Fruit fly (Drosophila melanogaster) whole organism, embryonic: ENCODE results near the gene CG43120.

Source experiments
- C15 ChIP-seq: fragments of 200-800 bp; sonication (Bioruptor generic); IDR thresholded peaks from 3 replicates; pipeline ENCODE4 v1.3.6; 2022; ENCODE audit warnings: missing biosample characterization, missing genetic modification characterization
- CG11504 ChIP-seq: fragments of 200-800 bp; sonication (Bioruptor generic); optimal IDR thresholded peaks from 3 replicates; lab custom pipeline; 2019; ENCODE audit warnings: missing biosample characterization, mild to moderate bottlenecking, missing genetic modification characterization, moderate library complexity
- CG11696 ChIP-seq: fragments of 200-800 bp; sonication (Bioruptor generic); IDR thresholded peaks from 2 replicates; pipeline ENCODE4 v1.3.6; 2022; ENCODE audit warnings: missing biosample characterization, missing genetic modification characterization
- CG12155 ChIP-seq: fragments of 200-800 bp; sonication (Bioruptor generic); optimal IDR thresholded peaks from 3 replicates; lab custom pipeline; 2016; ENCODE audit warnings: missing biosample characterization, missing genetic modification characterization
- CG13296 ChIP-seq: fragments of 200-800 bp; sonication (Bioruptor generic); optimal IDR thresholded peaks from 3 replicates; lab custom pipeline; 2018; ENCODE audit warnings: missing biosample characterization, mild to moderate bottlenecking, missing genetic modification characterization
- CG13894 ChIP-seq: fragments of 200-800 bp; sonication (Bioruptor generic); optimal IDR thresholded peaks from 3 replicates; lab custom pipeline; 2018; ENCODE audit warnings: missing biosample characterization, mild to moderate bottlenecking, missing genetic modification characterization, moderate library complexity
- CG15479 ChIP-seq: fragments of 200-800 bp; sonication (Bioruptor generic); optimal IDR thresholded peaks from 3 replicates; lab custom pipeline; 2019; ENCODE audit warnings: missing biosample characterization, mild to moderate bottlenecking, missing genetic modification characterization, moderate library complexity
- CG17361 ChIP-seq: fragments of 200-800 bp; sonication (Bioruptor generic); IDR thresholded peaks from 3 replicates; pipeline ENCODE4 v1.3.6; 2022; ENCODE audit warnings: missing biosample characterization, missing genetic modification characterization
- CG18619 ChIP-seq: fragments of 200-800 bp; sonication (Bioruptor generic); optimal IDR thresholded peaks from 3 replicates; lab custom pipeline; 2017; ENCODE audit warnings: missing biosample characterization, mild to moderate bottlenecking, missing genetic modification characterization
- CG2199 ChIP-seq: fragments of 200-800 bp; sonication (Bioruptor generic); IDR thresholded peaks from 3 replicates; pipeline ENCODE4 v1.3.6; 2022; ENCODE audit warnings: missing biosample characterization, missing genetic modification characterization
- CG2875 ChIP-seq: fragments of 200-800 bp; sonication (Bioruptor generic); optimal IDR thresholded peaks from 2 replicates; lab custom pipeline; 2017; ENCODE audit warnings: missing biosample characterization, mild to moderate bottlenecking, missing genetic modification characterization, missing genetic modification reagents
- CG3163 ChIP-seq: fragments of 200-800 bp; sonication (Bioruptor generic); optimal IDR thresholded peaks from 3 replicates; lab custom pipeline; 2016; ENCODE audit warnings: missing biosample characterization, missing genetic modification characterization
- CG33213 ChIP-seq: fragments of 200-800 bp; sonication (Bioruptor generic); optimal IDR thresholded peaks from 3 replicates; lab custom pipeline; 2016; ENCODE audit warnings: missing biosample characterization, missing genetic modification characterization
- CG33557 ChIP-seq: fragments of 200-800 bp; sonication (Bioruptor generic); optimal IDR thresholded peaks from 2 replicates; lab custom pipeline; 2019; ENCODE audit warnings: missing biosample characterization, mild to moderate bottlenecking, missing genetic modification characterization, moderate library complexity
- CG34376 ChIP-seq: fragments of 200-800 bp; sonication (Bioruptor generic); optimal IDR thresholded peaks from 2 replicates; lab custom pipeline; 2018; ENCODE audit warnings: missing biosample characterization, mild to moderate bottlenecking, missing genetic modification characterization
- CG3726 ChIP-seq: fragments of 200-800 bp; sonication (Bioruptor generic); IDR thresholded peaks from 3 replicates; pipeline ENCODE4, ENCODE4 v1.3.6; 2022; ENCODE audit warnings: missing biosample characterization, missing genetic modification characterization
- CG3995 ChIP-seq: fragments of 200-800 bp; sonication (Bioruptor generic); optimal IDR thresholded peaks from 3 replicates; lab custom pipeline; 2016; ENCODE audit warnings: missing biosample characterization, missing genetic modification characterization
- CG6765 ChIP-seq: fragments of 200-800 bp; sonication (Bioruptor generic); optimal IDR thresholded peaks from 3 replicates; lab custom pipeline; 2017; ENCODE audit warnings: missing biosample characterization, mild to moderate bottlenecking, missing genetic modification characterization
- CTCF ChIP-seq: fragments of 200-800 bp; sonication (Bioruptor generic); optimal IDR thresholded peaks from 2 replicates; lab custom pipeline; 2017; ENCODE audit warnings: missing biosample characterization, mild to moderate bottlenecking, missing genetic modification characterization, moderate library complexity
- Dip3 ChIP-seq: fragments of 200-800 bp; sonication (Bioruptor generic); optimal IDR thresholded peaks from 3 replicates; lab custom pipeline; 2016; ENCODE audit warnings: missing biosample characterization, missing genetic modification characterization
- Ets65A ChIP-seq: fragments of 200-800 bp; sonication (Bioruptor generic); peaks from one replicate; lab custom pipeline; 2016; ENCODE audit warnings: missing biosample characterization, missing genetic modification characterization
- Gsc ChIP-seq: fragments of 200-800 bp; sonication (Bioruptor generic); IDR thresholded peaks from 2 replicates; pipeline ENCODE4 v1.3.6; 2022; ENCODE audit warnings: missing biosample characterization, missing genetic modification characterization
- Hand ChIP-seq: fragments of 200-800 bp; sonication (Bioruptor generic); optimal IDR thresholded peaks from 2 replicates; lab custom pipeline; 2017; ENCODE audit warnings: mild to moderate bottlenecking, missing biosample characterization, missing genetic modification reagents, missing genetic modification characterization
- Neu2 ChIP-seq: fragments of 200-800 bp; sonication (Bioruptor generic); optimal IDR thresholded peaks from 3 replicates; lab custom pipeline; 2016; ENCODE audit warnings: missing biosample characterization, missing genetic modification characterization, borderline replicate concordance
- Sry-β ChIP-seq: fragments of 200-800 bp; sonication (Bioruptor generic); optimal IDR thresholded peaks from 2 replicates; lab custom pipeline; 2018; ENCODE audit warnings: missing biosample characterization, mild to moderate bottlenecking, missing genetic modification characterization, moderate library complexity
- cad ChIP-seq: fragments of >200 bp; optimal IDR thresholded peaks from 2 replicates; lab custom pipeline; 2017; ENCODE audit warnings: missing biosample characterization, missing genetic modification characterization
- chm ChIP-seq: fragments of 200-800 bp; sonication (Bioruptor generic); IDR thresholded peaks from 2 replicates; pipeline ENCODE4 v1.3.6; 2022; ENCODE audit warnings: missing biosample characterization, missing genetic modification characterization
- dm ChIP-seq: fragments of 200-800 bp; sonication (Bioruptor generic); optimal IDR thresholded peaks from 3 replicates; lab custom pipeline; 2016; ENCODE audit warnings: missing biosample characterization, missing genetic modification characterization
- exex ChIP-seq: fragments of 200-800 bp; sonication (Bioruptor generic); optimal IDR thresholded peaks from 4 replicates; lab custom pipeline; 2018; ENCODE audit warnings: missing biosample characterization, mild to moderate bottlenecking, missing genetic modification characterization, moderate library complexity
- fd102C ChIP-seq: fragments of 200-800 bp; sonication (Bioruptor generic); optimal IDR thresholded peaks from 2 replicates; lab custom pipeline; 2018; ENCODE audit warnings: missing biosample characterization, mild to moderate bottlenecking, missing genetic modification characterization, moderate library complexity
- luna ChIP-seq: fragments of 200-800 bp; sonication (Bioruptor generic); optimal IDR thresholded peaks from 2 replicates; lab custom pipeline; 2016; ENCODE audit warnings: missing biosample characterization, missing genetic modification characterization
- mld ChIP-seq: fragments of 200-800 bp; sonication (Bioruptor generic); IDR thresholded peaks from 3 replicates; pipeline ENCODE4 v1.3.6; 2022; ENCODE audit warnings: missing biosample characterization, missing genetic modification characterization; ENCODE audit not compliant: partially characterized antibody
- nerfin-1 ChIP-seq: fragments of 200-800 bp; sonication (Bioruptor generic); optimal IDR thresholded peaks from 3 replicates; lab custom pipeline; 2019; ENCODE audit warnings: missing biosample characterization, mild to moderate bottlenecking, missing genetic modification characterization, moderate library complexity
- pnt ChIP-seq: fragments of 200-800 bp; sonication (Bioruptor generic); optimal IDR thresholded peaks from 3 replicates; lab custom pipeline; 2016; ENCODE audit warnings: missing biosample characterization, missing genetic modification characterization
- psq ChIP-seq: fragments of 200-800 bp; sonication (Bioruptor generic); optimal IDR thresholded peaks from 2 replicates; lab custom pipeline; 2017; ENCODE audit warnings: missing biosample characterization, missing genetic modification characterization
- salm ChIP-seq: fragments of 200-800 bp; sonication (Bioruptor generic); optimal IDR thresholded peaks from 2 replicates; lab custom pipeline; 2018; ENCODE audit warnings: missing biosample characterization, mild to moderate bottlenecking, missing genetic modification characterization
- sens ChIP-seq: fragments of 200-800 bp; sonication (Bioruptor generic); peaks from one replicate; lab custom pipeline; 2016; ENCODE audit warnings: missing biosample characterization, missing genetic modification characterization
- stwl ChIP-seq: fragments of 200-800 bp; sonication (Bioruptor generic); optimal IDR thresholded peaks from 3 replicates; lab custom pipeline; 2018; ENCODE audit warnings: missing biosample characterization, mild to moderate bottlenecking, missing genetic modification characterization, moderate library complexity
- trem ChIP-seq: fragments of 200-800 bp; optimal IDR thresholded peaks from 3 replicates; lab custom pipeline; 2019; ENCODE audit warnings: missing biosample characterization, mild to moderate bottlenecking, missing genetic modification characterization, moderate library complexity
- zen ChIP-seq: fragments of 200-800 bp; sonication (Bioruptor generic); optimal IDR thresholded peaks from 3 replicates; lab custom pipeline; 2018; ENCODE audit warnings: missing biosample characterization, mild to moderate bottlenecking, missing genetic modification characterization, moderate library complexity
- zfh1 ChIP-seq: fragments of 200-800 bp; sonication (Bioruptor generic); IDR thresholded peaks from 3 replicates; pipeline ENCODE4 v1.3.6; 2022; ENCODE audit warnings: missing biosample characterization, missing genetic modification characterization

Gene CG43120

dm6 chr3L:14397020-14397602, 15.4 kb downstream of the CG43120 start:
- TF ChIP-seq sens (GFP tag; lab: Kevin White, UChicago) (peak; percentile 4), luna (GFP tag; lab: Kevin White, UChicago) (no peak), CG17361 (GFP tag; lab: Robert Waterston, UW) (peak; percentile 25; the same call in 1 of the 3 replicates), stwl (tag; lab: Kevin White, UChicago) (peak; percentile 84), CTCF (peak; percentile 91), Hand (no peak), CG34376 (GFP tag; lab: Kevin White, UChicago) (no peak), CG6765 (GFP tag; lab: Kevin White, UChicago) (no peak), CG11504 (tag; lab: Kevin White, UChicago) (peak; percentile 30)

- TF ChIP-seq CG13296 (GFP tag; lab: Kevin White, UChicago) (no peak), cad (GFP tag; lab: Kevin White, UChicago) (peak; percentile 21), CG13894 (tag; lab: Kevin White, UChicago) (no peak), nerfin-1 (no peak), salm (tag; lab: Kevin White, UChicago) (no peak), Neu2 (GFP tag; lab: Kevin White, UChicago) (no peak), CG12155 (GFP tag; lab: Kevin White, UChicago) (no peak), psq (no peak), trem (tag; lab: Kevin White, UChicago) (peak; percentile 82), Sry-β (GFP tag; lab: Kevin White, UChicago) (peak; percentile 52), CG3995 (GFP tag; lab: Kevin White, UChicago) (no peak), zfh1 (GFP tag; lab: Robert Waterston, UW) (0 out of 3 replicates have a peak, but pooled peaks have one; percentile 23), stwl (tag; lab: Kevin White, UChicago) (peak; percentile 64), C15 (GFP tag; lab: Robert Waterston, UW) (no peak), CG33213 (GFP tag; lab: Kevin White, UChicago) (no peak), CG11504 (tag; lab: Kevin White, UChicago) (peak; percentile 65)
Observed at dm6 chr3L:14399873-14400272, 18.2 kb downstream of the CG43120 start.

dm6 chr3L:14402632-14403031, 20.9 kb downstream of the CG43120 start, which contains the start of gene CG3868:
Gene CG3868, minus strand, starts transcription at chr3L:14402725.
- TF ChIP-seq exex (tag; lab: Kevin White, UChicago) (peak; percentile 18), Gsc (no peak), CG2199 (GFP tag; lab: Robert Waterston, UW) (0 out of 3 replicates have a peak, but pooled peaks have one; percentile 66), Dip3 (GFP tag; lab: Kevin White, UChicago) (no peak), dm (GFP tag; lab: Kevin White, UChicago) (no peak), CG11696 (GFP tag; lab: Robert Waterston, UW) (no peak), CG2875 (GFP tag; lab: Kevin White, UChicago) (no peak), pnt (GFP tag; lab: Kevin White, UChicago) (no peak)

- TF ChIP-seq mld (GFP tag; lab: Robert Waterston, UW) (no peak), Ets65A (GFP tag; lab: Kevin White, UChicago) (peak; percentile 34), zen (tag; lab: Kevin White, UChicago) (peak; percentile 7), CG33557 (GFP tag; lab: Kevin White, UChicago) (no peak), chm (no peak), CG18619 (GFP tag; lab: Kevin White, UChicago) (no peak), fd102C (GFP tag; lab: Kevin White, UChicago) (no peak), CG15479 (GFP tag; lab: Kevin White, UChicago) (peak; percentile 89), CG3726 (GFP tag; lab: Robert Waterston, UW) (0 out of 3 replicates have a peak, but pooled peaks have one; percentile 51), CG3163 (GFP tag; lab: Kevin White, UChicago) (no peak)
Observed at dm6 chr3L:14406613-14407012, 24.9 kb downstream of the CG43120 start.
